Fruit fly (Drosophila melanogaster): Measurements from ENCODE around the gene Gal.

The Gal gene

dm6 chr2L:5986094-5986493, 20.5 kb downstream of the Gal start, which contains the start of gene ifc (continued):
- TF ChIP-seq CG7745 (tag; optimal IDR thresholded peaks at IDR 0.05) (no peak), sqz (GFP tag; optimal IDR thresholded peaks at IDR 0.05) (no peak), Xbp1 (GFP tag; optimal IDR thresholded peaks at IDR 0.05) (peak; percentile 67), CG8944 (GFP tag; optimal IDR thresholded peaks at IDR 0.05) (peak; percentile 40), hbn (GFP tag; IDR thresholded peaks at IDR 0.05; ENCODE audit: partially characterized antibody) (no peak), grau (tag; optimal IDR thresholded peaks at IDR 0.05) (peak; percentile 69), Rx (GFP tag; IDR thresholded peaks at IDR 0.05) (no peak), CG30020 (tag; optimal IDR thresholded peaks at IDR 0.05) (peak; percentile 96), MESR4 (GFP tag; optimal IDR thresholded peaks at IDR 0.05) (peak; percentile 85), scrt (GFP tag; optimal IDR thresholded peaks at IDR 0.05) (peak; percentile 62), Camta (GFP tag; optimal IDR thresholded peaks at IDR 0.05) (peak; percentile 71), CG15514 (GFP tag; optimal IDR thresholded peaks at IDR 0.05) (peak; percentile 85), NC2α (GFP tag; optimal IDR thresholded peaks at IDR 0.05) (no peak), CG7357 (GFP tag; IDR thresholded peaks at IDR 0.05) (peak; percentile 99), grn (GFP tag; optimal IDR thresholded peaks at IDR 0.05) (peak; percentile 47), CG4282 (GFP tag; optimal IDR thresholded peaks at IDR 0.05) (peak; percentile 36), ttk (GFP tag; IDR thresholded peaks at IDR 0.05) (no peak), Dek (tag; optimal IDR thresholded peaks at IDR 0.05) (peak; percentile 63), pum (GFP tag; optimal IDR thresholded peaks at IDR 0.05) (peak; percentile 36), repo (GFP tag; optimal IDR thresholded peaks at IDR 0.05) (peak; percentile 14), Atf6 (GFP tag; IDR thresholded peaks at IDR 0.05) (no peak), eyg (GFP tag; optimal IDR thresholded peaks at IDR 0.05) (peak; percentile 53), dati (GFP tag; IDR thresholded peaks at IDR 0.05) (no peak), mirr (GFP tag; optimal IDR thresholded peaks at IDR 0.05) (peak; percentile 7), CG1792 (GFP tag; optimal IDR thresholded peaks at IDR 0.05) (peak; percentile 51), knrl (GFP tag; IDR thresholded peaks at IDR 0.05; ENCODE audit: partially characterized antibody) (no peak), CG17829 (tag; optimal IDR thresholded peaks at IDR 0.05) (peak; percentile 82), CG15601 (tag; optimal IDR thresholded peaks at IDR 0.05) (peak; percentile 72), luna (GFP tag; optimal IDR thresholded peaks at IDR 0.05) (peak; percentile 66), Max (GFP tag; optimal IDR thresholded peaks at IDR 0.05) (peak; percentile 50), YL-1 (GFP tag; optimal IDR thresholded peaks at IDR 0.05) (peak; percentile 69), CG33557 (GFP tag; optimal IDR thresholded peaks at IDR 0.05) (peak; percentile 44), twi (tag; optimal IDR thresholded peaks at IDR 0.05) (no peak), CG6272 (GFP tag; IDR thresholded peaks at IDR 0.05) (0 out of 2 replicates have a peak, but pooled peaks have one; percentile 13), CG2116 (GFP tag; optimal IDR thresholded peaks at IDR 0.05) (peak; percentile 69), HLHmδ (GFP tag; optimal IDR thresholded peaks at IDR 0.05) (peak; percentile 19), Taf1 (GFP tag; IDR thresholded peaks at IDR 0.05) (no peak), shn (GFP tag; optimal IDR thresholded peaks at IDR 0.05) (peak; percentile 74), CG10274 (GFP tag; optimal IDR thresholded peaks at IDR 0.05) (no peak), lola (GFP tag; optimal IDR thresholded peaks at IDR 0.05) (peak in 2 of 3 experiments; percentile 29 to 99), Oli (tag; optimal IDR thresholded peaks at IDR 0.05) (peak; percentile 23), CG31224 (GFP tag; IDR thresholded peaks at IDR 0.05) (no peak), dmrt11E (tag; optimal IDR thresholded peaks at IDR 0.05) (peak; percentile 32), zf30C (GFP tag; optimal IDR thresholded peaks at IDR 0.05) (peak; percentile 8), toy (GFP tag; IDR thresholded peaks at IDR 0.05) (no peak), Dref (GFP tag; IDR thresholded peaks at IDR 0.05) (no peak), dysf (GFP tag; IDR thresholded peaks at IDR 0.05) (no peak), prd (optimal IDR thresholded peaks at IDR 0.05) (no peak), prd (GFP tag; IDR thresholded peaks at IDR 0.05) (no peak), Hey (tag; optimal IDR thresholded peaks at IDR 0.05) (no peak), exex (tag; optimal IDR thresholded peaks at IDR 0.05) (peak; percentile 36)

All from whole organism, embryonic.